Fruit fly (Drosophila melanogaster): ENCODE measurements around the gene Eaf6.

DNA sequence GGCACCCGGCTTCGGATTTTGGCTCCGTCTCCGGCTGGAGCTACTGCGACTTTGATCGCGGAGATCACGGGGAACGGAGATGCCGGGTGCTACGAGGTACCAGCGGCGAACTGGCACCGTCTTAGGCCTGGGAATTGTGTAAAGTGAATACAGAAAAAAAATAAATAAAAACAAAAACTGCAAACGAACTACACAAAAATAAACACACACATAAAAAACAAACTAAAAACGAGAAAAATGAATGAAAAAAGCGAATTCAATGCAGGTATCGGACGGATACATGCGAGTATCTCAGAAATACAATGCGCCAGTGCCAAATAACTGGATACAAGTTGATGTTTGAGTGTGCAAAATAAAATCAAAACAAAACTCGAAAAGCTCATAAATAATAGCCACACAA is 28.3 kb downstream of the Eaf6 start:
- TF ChIP-seq psq (optimal IDR thresholded peaks at IDR 0.05) (no peak), EcR (GFP tag; optimal IDR thresholded peaks at IDR 0.05) (no peak), CG8478 (optimal IDR thresholded peaks at IDR 0.05) (no peak), pan (optimal IDR thresholded peaks at IDR 0.05) (no peak), usp (GFP tag; optimal IDR thresholded peaks at IDR 0.05) (no peak), Dll (optimal IDR thresholded peaks at IDR 0.05) (no peak)

Measured in whole organism.